Fruit fly (Drosophila melanogaster) whole organism, embryonic: ENCODE results near the gene PhKgamma.
A peak's percentile ranks its signal among the peaks of the same experiment; 100 is the strongest.

Experiments used
- ATbp ChIP-seq: fragments of 200-800 bp; sonication (Bioruptor generic); optimal IDR thresholded peaks from 2 replicates; lab custom pipeline; 2017; ENCODE audit warnings: missing biosample characterization, mild to moderate bottlenecking, missing genetic modification characterization, missing genetic modification reagents
- Adf1 ChIP-seq: fragments of 200-800 bp; sonication (Bioruptor generic); IDR thresholded peaks from 2 replicates; pipeline ENCODE4 v1.3.6; 2022; ENCODE audit warnings: missing biosample characterization, missing genetic modification characterization
- CG10274 ChIP-seq: fragments of 200-800 bp; sonication (Bioruptor generic); optimal IDR thresholded peaks from 3 replicates; lab custom pipeline; 2017; ENCODE audit warnings: missing biosample characterization, mild to moderate bottlenecking, missing genetic modification characterization
- CG10431 ChIP-seq: fragments of 200-800 bp; sonication (Bioruptor generic); optimal IDR thresholded peaks from 3 replicates; lab custom pipeline; 2018; ENCODE audit warnings: missing biosample characterization, mild to moderate bottlenecking, missing genetic modification characterization
- CG10543 ChIP-seq: fragments of 200-800 bp; sonication (Bioruptor generic); optimal IDR thresholded peaks from 3 replicates; lab custom pipeline; 2017; ENCODE audit warnings: missing biosample characterization, mild to moderate bottlenecking, missing genetic modification characterization, moderate library complexity
- CG11560 ChIP-seq: fragments of 200-800 bp; sonication (Bioruptor generic); IDR thresholded peaks from 3 replicates; pipeline ENCODE4 v1.3.6; 2022; ENCODE audit warnings: missing biosample characterization, missing genetic modification characterization
- CG12155 ChIP-seq: fragments of 200-800 bp; sonication (Bioruptor generic); optimal IDR thresholded peaks from 3 replicates; lab custom pipeline; 2016; ENCODE audit warnings: missing biosample characterization, missing genetic modification characterization
- CG13123 ChIP-seq: fragments of 200-800 bp; sonication (Bioruptor generic); optimal IDR thresholded peaks from 2 replicates; lab custom pipeline; 2016; ENCODE audit warnings: missing biosample characterization, missing genetic modification characterization
- CG14014 ChIP-seq: fragments of 200-800 bp; sonication (Bioruptor generic); IDR thresholded peaks from 2 replicates; pipeline ENCODE4 v1.3.6; 2022; ENCODE audit warnings: missing biosample characterization, missing genetic modification characterization
- CG15601 ChIP-seq: fragments of 200-800 bp; sonication (Bioruptor generic); optimal IDR thresholded peaks from 3 replicates; lab custom pipeline; 2019; ENCODE audit warnings: missing biosample characterization, mild to moderate bottlenecking, missing genetic modification characterization, moderate library complexity
- CG17829 ChIP-seq: fragments of 200-800 bp; optimal IDR thresholded peaks from 2 replicates; lab custom pipeline; 2019; ENCODE audit warnings: missing biosample characterization, mild to moderate bottlenecking, missing genetic modification characterization, moderate library complexity
- CG1832 ChIP-seq: fragments of 200-800 bp; sonication (Bioruptor generic); optimal IDR thresholded peaks from 2 replicates; lab custom pipeline; 2017; ENCODE audit warnings: missing biosample characterization, mild to moderate bottlenecking, missing genetic modification characterization, inconsistent platforms
- CG3065 ChIP-seq: fragments of 200-800 bp; sonication (Bioruptor generic); optimal IDR thresholded peaks from 2 replicates; lab custom pipeline; 2016; ENCODE audit warnings: missing biosample characterization, missing genetic modification characterization
- CG31224 ChIP-seq: fragments of 200-800 bp; sonication (Bioruptor generic); IDR thresholded peaks from 2 replicates; pipeline ENCODE4 v1.3.6; 2022; ENCODE audit warnings: missing biosample characterization, missing genetic modification characterization
- CG32532 ChIP-seq: fragments of 200-800 bp; sonication (Bioruptor generic); IDR thresholded peaks from 2 replicates; pipeline ENCODE4 v1.3.6; 2022; ENCODE audit warnings: missing biosample characterization, missing genetic modification characterization
- CG33213 ChIP-seq: fragments of 200-800 bp; sonication (Bioruptor generic); optimal IDR thresholded peaks from 3 replicates; lab custom pipeline; 2016; ENCODE audit warnings: missing biosample characterization, missing genetic modification characterization
- CG4424 ChIP-seq: fragments of 200-800 bp; sonication (Bioruptor generic); optimal IDR thresholded peaks from 3 replicates; lab custom pipeline; 2016; ENCODE audit warnings: missing biosample characterization, missing genetic modification characterization
- CG6272 ChIP-seq: fragments of 200-800 bp; sonication (Bioruptor generic); IDR thresholded peaks from 2 replicates; pipeline ENCODE4 v1.3.6; 2022; ENCODE audit warnings: missing biosample characterization, missing genetic modification characterization
- CG7357 ChIP-seq: fragments of 200-800 bp; sonication (Bioruptor generic); IDR thresholded peaks from 3 replicates; pipeline ENCODE4 v1.3.6; 2022; ENCODE audit warnings: missing biosample characterization, missing genetic modification characterization
- CG8388 ChIP-seq: fragments of 200-800 bp; sonication (Bioruptor generic); optimal IDR thresholded peaks from 2 replicates; lab custom pipeline; 2019; ENCODE audit warnings: missing biosample characterization, mild to moderate bottlenecking, missing genetic modification characterization, moderate library complexity
- CG9876 ChIP-seq: fragments of 200-800 bp; sonication (Bioruptor generic); optimal IDR thresholded peaks from 2 replicates; lab custom pipeline; 2016; ENCODE audit warnings: missing biosample characterization, missing genetic modification characterization
- CTCF ChIP-seq: fragments of 200-800 bp; sonication (Bioruptor generic); optimal IDR thresholded peaks from 2 replicates; lab custom pipeline; 2017; ENCODE audit warnings: missing biosample characterization, mild to moderate bottlenecking, missing genetic modification characterization, moderate library complexity
- CoRest ChIP-seq: fragments of 200-800 bp; sonication (Bioruptor generic); optimal IDR thresholded peaks from 3 replicates; lab custom pipeline; 2018; ENCODE audit warnings: missing biosample characterization, mild to moderate bottlenecking, missing genetic modification characterization, moderate library complexity
- Dll ChIP-seq: fragments of 200-800 bp; sonication (Bioruptor generic); IDR thresholded peaks from 4 replicates; pipeline ENCODE4 v1.3.6; 2022; ENCODE audit warnings: missing biosample characterization, missing genetic modification characterization; ENCODE audit not compliant: partially characterized antibody
- Ets97D ChIP-seq: fragments of 200-800 bp; sonication (Bioruptor generic); optimal IDR thresholded peaks from 3 replicates; lab custom pipeline; 2016; ENCODE audit warnings: missing biosample characterization, missing genetic modification characterization
- Gsc ChIP-seq: fragments of 200-800 bp; sonication (Bioruptor generic); IDR thresholded peaks from 2 replicates; pipeline ENCODE4 v1.3.6; 2022; ENCODE audit warnings: missing biosample characterization, missing genetic modification characterization
- HLH3B ChIP-seq: fragments of 200-800 bp; sonication (Bioruptor generic); IDR thresholded peaks from 2 replicates; pipeline ENCODE4 v1.3.6; 2022; ENCODE audit warnings: missing biosample characterization, missing genetic modification characterization
- HmgD ChIP-seq: fragments of 200-800 bp; sonication (Bioruptor generic); optimal IDR thresholded peaks from 3 replicates; lab custom pipeline; 2016; ENCODE audit warnings: missing biosample characterization, missing genetic modification characterization
- Hmx ChIP-seq: fragments of 200-800 bp; sonication (Bioruptor generic); optimal IDR thresholded peaks from 2 replicates; lab custom pipeline; 2016; ENCODE audit warnings: missing biosample characterization, missing genetic modification characterization
- MTF-1 ChIP-seq: fragments of 200-800 bp; sonication (Bioruptor generic); optimal IDR thresholded peaks from 2 replicates; lab custom pipeline; 2018; ENCODE audit warnings: missing biosample characterization, mild to moderate bottlenecking, missing genetic modification characterization, borderline replicate concordance
- Mes4 ChIP-seq: fragments of 200-800 bp; sonication (Bioruptor generic); optimal IDR thresholded peaks from 2 replicates; lab custom pipeline; 2016; ENCODE audit warnings: missing biosample characterization, missing genetic modification characterization
- NC2β ChIP-seq: fragments of 200-800 bp; sonication (Bioruptor generic); optimal IDR thresholded peaks from 2 replicates; lab custom pipeline; 2016; ENCODE audit warnings: missing biosample characterization, missing genetic modification characterization
- NK7.1 ChIP-seq: fragments of 200-800 bp; sonication (Bioruptor generic); optimal IDR thresholded peaks from 3 replicates; lab custom pipeline; 2016; ENCODE audit warnings: missing biosample characterization, missing genetic modification characterization
- Sin3A ChIP-seq: fragments of >200 bp; optimal IDR thresholded peaks from 2 replicates; lab custom pipeline; 2018
- Taf1 ChIP-seq: fragments of 200-800 bp; sonication (Bioruptor generic); IDR thresholded peaks from 2 replicates; pipeline ENCODE4 v1.3.6; 2022; ENCODE audit warnings: missing biosample characterization, missing genetic modification characterization
- amos ChIP-seq: fragments of 200-800 bp; sonication (Bioruptor generic); IDR thresholded peaks from 2 replicates; pipeline ENCODE4 v1.3.6; 2022; ENCODE audit warnings: missing biosample characterization, missing genetic modification characterization; ENCODE audit not compliant: partially characterized antibody
- aop ChIP-seq: fragments of 200-800 bp; sonication (Bioruptor generic); IDR thresholded peaks from 2 replicates; pipeline ENCODE4 v1.3.6; 2022; ENCODE audit warnings: missing biosample characterization, missing genetic modification characterization
- ara ChIP-seq: fragments of 200-800 bp; sonication (Bioruptor generic); IDR thresholded peaks from 2 replicates; pipeline ENCODE4 v1.3.6; 2022; ENCODE audit warnings: missing biosample characterization, missing genetic modification characterization
- ase ChIP-seq: fragments of 200-800 bp; sonication (Bioruptor generic); IDR thresholded peaks from 3 replicates; pipeline ENCODE4 v1.3.6; 2022; ENCODE audit warnings: missing biosample characterization, missing genetic modification characterization
- cad ChIP-seq: fragments of >200 bp; optimal IDR thresholded peaks from 2 replicates; lab custom pipeline; 2017; ENCODE audit warnings: missing biosample characterization, missing genetic modification characterization
- chinmo ChIP-seq: fragments of 200-800 bp; sonication (Bioruptor generic); IDR thresholded peaks from 4 replicates; pipeline ENCODE4 v1.3.6; 2022; ENCODE audit warnings: missing biosample characterization, missing genetic modification characterization; ENCODE audit not compliant: partially characterized antibody
- chm ChIP-seq: fragments of 200-800 bp; sonication (Bioruptor generic); IDR thresholded peaks from 2 replicates; pipeline ENCODE4 v1.3.6; 2022; ENCODE audit warnings: missing biosample characterization, missing genetic modification characterization
- exex ChIP-seq: fragments of 200-800 bp; sonication (Bioruptor generic); optimal IDR thresholded peaks from 4 replicates; lab custom pipeline; 2018; ENCODE audit warnings: missing biosample characterization, mild to moderate bottlenecking, missing genetic modification characterization, moderate library complexity
- fd64A ChIP-seq: fragments of 200-800 bp; sonication (Bioruptor generic); optimal IDR thresholded peaks from 3 replicates; lab custom pipeline; 2018; ENCODE audit warnings: missing biosample characterization, mild to moderate bottlenecking, missing genetic modification characterization
- insv ChIP-seq, 2 experiments: fragments of 200-800 bp; sonication (Bioruptor generic); optimal IDR thresholded peaks; 3 replicates each; lab custom pipeline; 2016 to 2018; ENCODE audit warnings: missing biosample characterization in 2 of 2, missing genetic modification characterization in 2 of 2
- lilli ChIP-seq: fragments of 200-800 bp; sonication (Bioruptor generic); optimal IDR thresholded peaks from 3 replicates; lab custom pipeline; 2016; ENCODE audit warnings: missing biosample characterization, missing genetic modification characterization
- mam ChIP-seq: fragments of 200-800 bp; sonication (Bioruptor generic); optimal IDR thresholded peaks from 3 replicates; lab custom pipeline; 2016; ENCODE audit warnings: missing biosample characterization, missing genetic modification characterization
- nmo ChIP-seq: fragments of 200-800 bp; sonication (Bioruptor generic); optimal IDR thresholded peaks from 2 replicates; lab custom pipeline; 2018; ENCODE audit warnings: missing biosample characterization, mild to moderate bottlenecking, missing genetic modification characterization, moderate library complexity
- pho ChIP-seq: fragments of 200-800 bp; sonication (Bioruptor generic); optimal IDR thresholded peaks from 2 replicates; lab custom pipeline; 2016; ENCODE audit warnings: missing biosample characterization, missing genetic modification characterization
- scrt ChIP-seq: fragments of 200-800 bp; sonication (Bioruptor generic); optimal IDR thresholded peaks from 2 replicates; lab custom pipeline; 2018; ENCODE audit warnings: missing biosample characterization, mild to moderate bottlenecking, missing genetic modification characterization, moderate library complexity
- sens-2 ChIP-seq: fragments of 200-800 bp; sonication (Bioruptor generic); IDR thresholded peaks from 2 replicates; pipeline ENCODE4 v1.3.6; 2022; ENCODE audit warnings: missing biosample characterization, missing genetic modification characterization
- sim ChIP-seq: fragments of 200-800 bp; sonication (Bioruptor generic); IDR thresholded peaks from 2 replicates; pipeline ENCODE4 v1.3.6; 2022; ENCODE audit warnings: missing biosample characterization, missing genetic modification characterization
- wor ChIP-seq: fragments of 200-800 bp; sonication (Bioruptor generic); IDR thresholded peaks from 2 replicates; pipeline ENCODE4 v1.3.6; 2022; ENCODE audit warnings: missing biosample characterization, missing genetic modification characterization

PhKgamma gene

dm6 chrX:11660476-11660875 is 34.5 kb upstream of the PhKgamma start (continued):
- TF ChIP-seq Taf1 (GFP tag; lab: Robert Waterston, UW) (no peak), CG14014 (GFP tag; lab: Robert Waterston, UW) (peak; percentile 38; the same call in 1 of the 2 replicates), CG8388 (GFP tag; lab: Kevin White, UChicago) (peak; percentile 1), scrt (peak; percentile 10), lilli (GFP tag; lab: Kevin White, UChicago) (no peak), CG15601 (tag; lab: Kevin White, UChicago) (peak; percentile 66), sim (GFP tag; lab: Robert Waterston, UW) (no peak), Mes4 (GFP tag; lab: Kevin White, UChicago) (peak; percentile 52), CG32532 (GFP tag; lab: Robert Waterston, UW) (no peak), CG9876 (GFP tag; lab: Kevin White, UChicago) (no peak), CG4424 (GFP tag; lab: Kevin White, UChicago) (peak; percentile 6), CoRest (no peak), CG10431 (no peak), chinmo (GFP tag; lab: Robert Waterston, UW) (no peak), HLH3B (GFP tag; lab: Robert Waterston, UW) (peak; percentile 12; the same call in 1 of the 2 replicates), wor (GFP tag; lab: Robert Waterston, UW) (no peak), chm (no peak), ara (peak; percentile 40; the same call in 1 of the 2 replicates), Gsc (GFP tag; lab: Robert Waterston, UW) (no peak), fd64A (GFP tag; lab: Kevin White, UChicago) (peak; percentile 67), Hmx (GFP tag; lab: Kevin White, UChicago) (no peak), ase (GFP tag; lab: Robert Waterston, UW) (0 out of 3 replicates have a peak, but pooled peaks have one; percentile 21), CG17829 (tag; lab: Kevin White, UChicago) (no peak), Adf1 (GFP tag; lab: Robert Waterston, UW) (no peak), cad (GFP tag; lab: Kevin White, UChicago) (no peak), CTCF (peak; percentile 3), CG3065 (GFP tag; lab: Kevin White, UChicago) (no peak), Sin3A (lab: Kevin White, UChicago) (no peak), ATbp (GFP tag; lab: Kevin White, UChicago) (peak; percentile 83), amos (GFP tag; lab: Robert Waterston, UW) (no peak), CG12155 (GFP tag; lab: Kevin White, UChicago) (no peak), CG1832 (GFP tag; lab: Kevin White, UChicago) (no peak), mam (GFP tag; lab: Kevin White, UChicago) (no peak), sens-2 (GFP tag; lab: Robert Waterston, UW) (no peak), CG10274 (GFP tag; lab: Kevin White, UChicago) (no peak), Ets97D (no peak), NK7.1 (GFP tag; lab: Kevin White, UChicago) (no peak), aop (GFP tag; lab: Robert Waterston, UW) (no peak), HmgD (GFP tag; lab: Kevin White, UChicago) (no peak), pho (GFP tag; lab: Kevin White, UChicago) (no peak), MTF-1 (GFP tag; lab: Kevin White, UChicago) (peak; percentile 53), Dll (GFP tag; lab: Robert Waterston, UW) (no peak), CG33213 (GFP tag; lab: Kevin White, UChicago) (peak; percentile 19), nmo (GFP tag; lab: Kevin White, UChicago) (no peak), CG6272 (no peak), insv (GFP tag; optimal IDR thresholded peaks at IDR 0.05; lab: Kevin White, UChicago) (no peak), CG13123 (GFP tag; lab: Kevin White, UChicago) (no peak), CG10543 (GFP tag; lab: Kevin White, UChicago) (no peak), CG7357 (GFP tag; lab: Robert Waterston, UW) (no peak), CG31224 (GFP tag; lab: Robert Waterston, UW) (no peak), exex (no peak), CG11560 (tag; lab: Robert Waterston, UW) (no peak), NC2β (peak; percentile 9)
